Worm (Caenorhabditis elegans) whole organism, L3 larva: ENCODE measurements around the gene F26A1.8.

Source experiments
- ama-1 ChIP-seq: fragments of 150-350 bp; optimal IDR thresholded peaks from 2 replicates; lab custom pipeline; 2018
- elt-2 ChIP-seq: sonication (generic microtip); optimal IDR thresholded peaks from 2 replicates; lab custom pipeline; 2016; ENCODE audit warnings: missing genetic modification reagents, mild to moderate bottlenecking, missing genetic modification characterization, missing compliant biosample characterization
- elt-3 ChIP-seq, 3 experiments: fragments of 150-350 bp in 1 of 3; sonication (generic microtip) in 2 of 3; optimal IDR thresholded peaks; 2 replicates in 2 of 3; 4 replicates in 1 of 3; lab custom pipeline; 2014 to 2017; ENCODE audit warnings: missing biosample characterization in 3 of 3, missing genetic modification characterization in 3 of 3
- fos-1 ChIP-seq: fragments of 150-350 bp; optimal IDR thresholded peaks from 2 replicates; lab custom pipeline; 2014; ENCODE audit warnings: missing biosample characterization, missing genetic modification characterization
- lin-39 ChIP-seq: fragments of 150-350 bp; optimal IDR thresholded peaks from 2 replicates; lab custom pipeline; 2018; ENCODE audit warnings: missing biosample characterization, missing genetic modification reagents, missing genetic modification characterization
- nfya-1 ChIP-seq: sonication (generic microtip); optimal IDR thresholded peaks from 2 replicates; lab custom pipeline; 2017; ENCODE audit warnings: missing genetic modification characterization, mild to moderate bottlenecking, missing compliant biosample characterization, antibody characterized with exemption, moderate library complexity; ENCODE audit not compliant: insufficient read depth
- nhr-11 ChIP-seq: fragments of 150-350 bp; optimal IDR thresholded peaks from 2 replicates; lab custom pipeline; 2014; ENCODE audit warnings: missing biosample characterization, missing genetic modification characterization
- nhr-23 ChIP-seq: fragments of 150-350 bp; optimal IDR thresholded peaks from 2 replicates; lab custom pipeline; 2014; ENCODE audit warnings: missing biosample characterization, missing genetic modification reagents, missing genetic modification characterization
- nhr-237 ChIP-seq: fragments of 150-350 bp; optimal IDR thresholded peaks from 2 replicates; lab custom pipeline; 2014; ENCODE audit warnings: missing biosample characterization, missing genetic modification characterization
- nhr-76 ChIP-seq: fragments of 150-350 bp; sonication (generic microtip); optimal IDR thresholded peaks from 5 replicates; lab custom pipeline; 2014; ENCODE audit warnings: missing biosample characterization, missing genetic modification characterization
- pha-4 ChIP-seq: fragments of 150-350 bp; optimal IDR thresholded peaks from 2 replicates; lab custom pipeline; 2014; ENCODE audit warnings: missing biosample characterization, missing genetic modification reagents, missing genetic modification characterization
- tbx-2 ChIP-seq: sonication (generic microtip); optimal IDR thresholded peaks from 2 replicates; lab custom pipeline; 2016; ENCODE audit warnings: mild to moderate bottlenecking, missing genetic modification characterization, missing compliant biosample characterization
- zag-1 ChIP-seq: fragments of 150-350 bp; optimal IDR thresholded peaks from 2 replicates; lab custom pipeline; 2014; ENCODE audit warnings: missing biosample characterization, missing genetic modification characterization

DNA sequence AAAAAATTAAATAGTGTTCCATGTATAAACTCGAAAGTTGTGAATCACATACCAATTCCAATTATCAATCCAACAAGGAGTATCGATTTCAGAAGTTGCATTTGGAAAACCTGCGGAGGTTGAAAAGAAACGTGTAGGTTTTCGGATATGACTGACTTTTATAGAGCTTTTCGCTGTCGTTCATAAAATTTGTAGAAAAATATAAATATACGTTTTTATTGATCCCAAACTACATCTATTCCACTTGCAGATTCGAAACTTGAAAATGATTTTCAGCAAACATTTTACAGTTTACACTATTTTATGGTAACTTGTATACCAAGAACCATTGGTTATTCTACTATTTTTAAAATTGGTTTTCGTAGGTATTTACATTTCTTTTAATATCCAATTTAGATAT is 20.1 kb upstream of the F26A1.8 start, which contains the start of gene clec-156:
- TF ChIP-seq tbx-2 (tag; lab: Kevin White, UChicago), result no peak
- TF ChIP-seq nfya-1, result no peak
- TF ChIP-seq lin-39 (tag; lab: Kevin White, UChicago), result no peak
- no peak for TF ChIP-seq fos-1 (tag; lab: Kevin White, UChicago)
- no peak for TF ChIP-seq zag-1 (tag; lab: Kevin White, UChicago)
- no peak for TF ChIP-seq nhr-23
- no peak for TF ChIP-seq pha-4 (tag; lab: Kevin White, UChicago)
- no peak for TF ChIP-seq nhr-76 (tag; lab: Kevin White, UChicago)
- TF ChIP-seq ama-1 (lab: Kevin White, UChicago), result no peak
- no peak for TF ChIP-seq elt-3 (tag; optimal IDR thresholded peaks at IDR 0.05; lab: Kevin White, UChicago)
- no peak for TF ChIP-seq nhr-11 (tag; lab: Kevin White, UChicago)
- TF ChIP-seq nhr-237 (tag; lab: Kevin White, UChicago), result no peak
- TF ChIP-seq elt-2, result no peak
